Worm (Caenorhabditis elegans) whole organism, young adult: ENCODE results near the gene ergi-2.

Experiments used
- B0261.1 ChIP-seq: sonication (generic microtip); optimal IDR thresholded peaks from 2 replicates; lab custom pipeline; 2016; ENCODE audit warnings: mild to moderate bottlenecking, missing genetic modification characterization, moderate library complexity, missing compliant biosample characterization
- F22D6.2 ChIP-seq: sonication (generic microtip); optimal IDR thresholded peaks from 2 replicates; lab custom pipeline; 2016; ENCODE audit warnings: mild to moderate bottlenecking, missing genetic modification characterization, missing compliant biosample characterization
- F37B4.10 ChIP-seq: fragments of 200-800 bp; sonication (Bioruptor generic); IDR thresholded peaks from 2 replicates; pipeline ENCODE4 v1.3.6; 2022; ENCODE audit warnings: missing genetic modification characterization, missing compliant biosample characterization
- F39B2.1 ChIP-seq: fragments of 200-800 bp; sonication (Bioruptor generic); IDR thresholded peaks from 2 replicates; pipeline ENCODE4 v1.3.6; 2022; ENCODE audit warnings: missing genetic modification reagents, missing genetic modification characterization, missing compliant biosample characterization
- F49E8.2 ChIP-seq: sonication (generic microtip); optimal IDR thresholded peaks from 3 replicates; lab custom pipeline; 2017; ENCODE audit warnings: missing genetic modification characterization, mild to moderate bottlenecking, missing compliant biosample characterization, antibody characterized with exemption, moderate library complexity; ENCODE audit not compliant: insufficient read depth
- Y53F4B.3 ChIP-seq: fragments of 200-800 bp; sonication (Bioruptor generic); IDR thresholded peaks from 2 replicates; pipeline ENCODE4 v1.3.6; 2022; ENCODE audit warnings: missing genetic modification reagents, missing genetic modification characterization, missing compliant biosample characterization
- akir-1 ChIP-seq: fragments of 200-800 bp; sonication (Bioruptor generic); optimal IDR thresholded peaks from 2 replicates; lab custom pipeline; 2018; ENCODE audit warnings: mild to moderate bottlenecking, missing genetic modification characterization, moderate library complexity, missing compliant biosample characterization
- ama-1 ChIP-seq, 3 experiments: fragments of 150-350 bp in 1 of 3; sonication (generic microtip) in 2 of 3; optimal IDR thresholded peaks; 2 replicates each; lab custom pipeline; 2014 to 2018; ENCODE audit warnings: missing biosample characterization in 2 of 3, missing genetic modification characterization in 2 of 3, missing genetic modification reagents in 2 of 3
- atf-7 ChIP-seq: sonication (generic microtip); optimal IDR thresholded peaks from 2 replicates; lab custom pipeline; 2017; ENCODE audit warnings: mild to moderate bottlenecking, missing genetic modification characterization, missing compliant biosample characterization
- attf-3 ChIP-seq: fragments of 200-800 bp; sonication (Bioruptor generic); conservative IDR thresholded peaks from 2 replicates; pipeline ENCODE4 v1.3.6; 2022; ENCODE audit warnings: missing genetic modification reagents, missing genetic modification characterization, missing compliant biosample characterization
- attf-5 ChIP-seq: fragments of 200-800 bp; sonication (Bioruptor generic); optimal IDR thresholded peaks from 2 replicates; lab custom pipeline; 2018; ENCODE audit warnings: mild to moderate bottlenecking, missing genetic modification characterization, missing compliant biosample characterization
- bed-2 ChIP-seq: fragments of 200-800 bp; sonication (Bioruptor generic); IDR thresholded peaks from 2 replicates; pipeline ENCODE4 v1.3.6; 2022; ENCODE audit warnings: missing genetic modification reagents, missing genetic modification characterization, missing compliant biosample characterization
- ceh-27 ChIP-seq: fragments of 200-800 bp; sonication (Bioruptor generic); optimal IDR thresholded peaks from 2 replicates; lab custom pipeline; 2018; ENCODE audit warnings: mild to moderate bottlenecking, missing genetic modification characterization, moderate library complexity, missing compliant biosample characterization
- ceh-79 ChIP-seq: sonication (generic microtip); optimal IDR thresholded peaks from 2 replicates; lab custom pipeline; 2017; ENCODE audit warnings: mild to moderate bottlenecking, missing genetic modification characterization, missing compliant biosample characterization
- dox-1 ChIP-seq: fragments of 200-800 bp; sonication (Bioruptor generic); IDR thresholded peaks from 2 replicates; pipeline ENCODE4 v1.3.6; 2022; ENCODE audit warnings: missing genetic modification reagents, missing genetic modification characterization, missing compliant biosample characterization
- dpff-1 ChIP-seq: sonication (generic microtip); optimal IDR thresholded peaks from 2 replicates; lab custom pipeline; 2017; ENCODE audit warnings: mild to moderate bottlenecking, missing genetic modification characterization, missing compliant biosample characterization
- ets-4 ChIP-seq: fragments of 200-800 bp; sonication (Bioruptor generic); optimal IDR thresholded peaks from 2 replicates; lab custom pipeline; 2018; ENCODE audit warnings: mild to moderate bottlenecking, missing genetic modification characterization, missing compliant biosample characterization
- him-1 ChIP-seq: sonication (generic microtip); optimal IDR thresholded peaks from 2 replicates; lab custom pipeline; 2016; ENCODE audit warnings: missing genotype, missing genetic modification reagents, missing genetic modification characterization, missing compliant biosample characterization
- hlh-12 ChIP-seq: sonication (generic microtip); optimal IDR thresholded peaks from 2 replicates; lab custom pipeline; 2016; ENCODE audit warnings: missing genetic modification characterization, missing compliant biosample characterization
- hmg-20 ChIP-seq: fragments of 200-800 bp; sonication (Bioruptor generic); IDR thresholded peaks from 2 replicates; pipeline ENCODE4 v1.3.6; 2022; ENCODE audit warnings: missing genetic modification reagents, missing genetic modification characterization, missing compliant biosample characterization
- hsf-1 ChIP-seq: fragments of 200-800 bp; sonication (Bioruptor generic); IDR thresholded peaks from 2 replicates; pipeline ENCODE4 v1.3.6; 2022; ENCODE audit warnings: missing genetic modification reagents, missing genetic modification characterization, missing compliant biosample characterization
- lin-26 ChIP-seq: fragments of 200-800 bp; sonication (Bioruptor generic); IDR thresholded peaks from 2 replicates; pipeline ENCODE4 v1.3.6; 2022; ENCODE audit warnings: missing genetic modification reagents, missing genetic modification characterization, missing compliant biosample characterization
- lin-40 ChIP-seq: sonication (generic microtip); optimal IDR thresholded peaks from 2 replicates; lab custom pipeline; 2016; ENCODE audit warnings: missing genetic modification characterization, mild to moderate bottlenecking, missing compliant biosample characterization, missing genotype, missing genetic modification reagents
- lsy-27 ChIP-seq: sonication (generic microtip); optimal IDR thresholded peaks from 2 replicates; lab custom pipeline; 2017; ENCODE audit warnings: missing genetic modification characterization, mild to moderate bottlenecking, missing compliant biosample characterization, antibody characterized with exemption, missing genotype, borderline replicate concordance; ENCODE audit not compliant: insufficient read depth
- madf-3 ChIP-seq: fragments of 200-800 bp; sonication (Bioruptor generic); IDR thresholded peaks from 2 replicates; pipeline ENCODE4 v1.3.6; 2022; ENCODE audit warnings: missing genetic modification reagents, missing genetic modification characterization, missing compliant biosample characterization
- madf-6 ChIP-seq: fragments of 200-800 bp; sonication (Bioruptor generic); IDR thresholded peaks from 2 replicates; pipeline ENCODE4 v1.3.6; 2022; ENCODE audit warnings: missing genetic modification reagents, missing genetic modification characterization, missing compliant biosample characterization
- madf-8 ChIP-seq: fragments of 200-800 bp; sonication (Bioruptor generic); conservative IDR thresholded peaks from 2 replicates; pipeline ENCODE4 v1.3.6; 2022; ENCODE audit warnings: missing genetic modification reagents, missing genetic modification characterization, missing compliant biosample characterization
- nhr-179 ChIP-seq: sonication (generic microtip); optimal IDR thresholded peaks from 2 replicates; lab custom pipeline; 2016; ENCODE audit warnings: mild to moderate bottlenecking, missing genetic modification characterization, missing compliant biosample characterization
- nhr-90 ChIP-seq: sonication (generic microtip); optimal IDR thresholded peaks from 2 replicates; lab custom pipeline; 2016; ENCODE audit warnings: missing genotype, mild to moderate bottlenecking, missing genetic modification characterization, missing compliant biosample characterization
- repo-1 ChIP-seq: sonication (generic microtip); optimal IDR thresholded peaks from 2 replicates; lab custom pipeline; 2017; ENCODE audit warnings: mild to moderate bottlenecking, missing genetic modification characterization, missing compliant biosample characterization
- rpc-1 ChIP-seq, 2 experiments: fragments of 150-350 bp in 1 of 2; sonication (generic microtip) in 1 of 2; optimal IDR thresholded peaks; 2 replicates each; lab custom pipeline; 2014 to 2018; ENCODE audit warnings: missing biosample characterization in 1 of 2, missing genetic modification characterization in 1 of 2, missing genetic modification reagents in 1 of 2, missing genotype in 1 of 2
- sdz-38 ChIP-seq: sonication (generic microtip); optimal IDR thresholded peaks from 2 replicates; lab custom pipeline; 2016; ENCODE audit warnings: missing genotype, missing genetic modification characterization, missing compliant biosample characterization
- snpc-3.4 ChIP-seq: sonication (generic microtip); optimal IDR thresholded peaks from 2 replicates; lab custom pipeline; 2017; ENCODE audit warnings: missing genetic modification characterization, mild to moderate bottlenecking, missing compliant biosample characterization, antibody characterized with exemption, moderate library complexity, missing genotype, missing genetic modification reagents
- snpc-4 ChIP-seq, 5 experiments: fragments of 150-350 bp in 1 of 5; sonication (generic microtip) in 4 of 5; optimal IDR thresholded peaks; 2 replicates each; lab custom pipeline; 2014 to 2018; ENCODE audit warnings: missing genetic modification characterization in 5 of 5, missing biosample characterization in 3 of 5, antibody characterized with exemption in 2 of 5, mild to moderate bottlenecking in 2 of 5, missing compliant biosample characterization in 2 of 5, missing genotype in 2 of 5, moderate library complexity in 2 of 5, missing genetic modification reagents in 1 of 5
- somi-1 ChIP-seq: fragments of 200-800 bp; sonication (Bioruptor generic); optimal IDR thresholded peaks from 2 replicates; lab custom pipeline; 2018; ENCODE audit warnings: mild to moderate bottlenecking, missing genetic modification characterization, missing compliant biosample characterization
- sptf-2 ChIP-seq: fragments of 200-800 bp; sonication (Bioruptor generic); optimal IDR thresholded peaks from 2 replicates; lab custom pipeline; 2018; ENCODE audit warnings: mild to moderate bottlenecking, missing genetic modification characterization, missing compliant biosample characterization
- tbp1 ChIP-seq: fragments of 200-800 bp; sonication (Bioruptor generic); optimal IDR thresholded peaks from 2 replicates; lab custom pipeline; 2018; ENCODE audit warnings: mild to moderate bottlenecking, missing genetic modification characterization, missing compliant biosample characterization
- unc-62 ChIP-seq: fragments of 150-350 bp; optimal IDR thresholded peaks from 2 replicates; lab custom pipeline; 2014; ENCODE audit warnings: missing biosample characterization, missing genetic modification reagents, missing genetic modification characterization
- ztf-28 ChIP-seq: fragments of 200-800 bp; sonication (Bioruptor generic); IDR thresholded peaks from 2 replicates; pipeline ENCODE4 v1.3.6; 2022; ENCODE audit warnings: missing genetic modification reagents, missing genetic modification characterization, missing compliant biosample characterization
- ztf-3 ChIP-seq: fragments of 200-800 bp; sonication (Bioruptor generic); optimal IDR thresholded peaks from 2 replicates; lab custom pipeline; 2018; ENCODE audit warnings: mild to moderate bottlenecking, missing genetic modification characterization, missing compliant biosample characterization

The ergi-2 gene

ce11 chrX:14975467-14976167, 31.5 kb downstream of the ergi-2 start, which contains the start of gene F20D1.3 (continued):
- TF ChIP-seq B0261.1 (tag; lab: Kevin White, UChicago) (no peak), attf-5 (GFP tag; lab: Kevin White, UChicago) (peak; percentile 68), F22D6.2 (tag; lab: Kevin White, UChicago) (no peak), dpff-1 (tag; lab: Kevin White, UChicago) (no peak), ceh-27 (GFP tag; lab: Kevin White, UChicago) (no peak), attf-3 (GFP tag; lab: Robert Waterston, UW) (0 out of 2 replicates have a peak, but pooled peaks have one; percentile 19), hmg-20 (no peak), ceh-79 (no peak), atf-7 (peak; percentile 90), madf-3 (no peak), hsf-1 (GFP tag; lab: Robert Waterston, UW) (0 out of 2 replicates have a peak, but pooled peaks have one; percentile 40), rpc-1 (optimal IDR thresholded peaks at IDR 0.05; lab: Kevin White, UChicago) (no peak), rpc-1 (tag; optimal IDR thresholded peaks at IDR 0.05; lab: Kevin White, UChicago) (no peak), nhr-179 (no peak), hlh-12 (no peak), F49E8.2 (tag; lab: Kevin White, UChicago) (no peak), snpc-3.4 (tag; lab: Kevin White, UChicago) (no peak), lsy-27 (tag; lab: Kevin White, UChicago) (no peak), somi-1 (GFP tag; lab: Kevin White, UChicago) (peak; percentile 66), lin-40 (tag; lab: Kevin White, UChicago) (peak; percentile 52), madf-8 (GFP tag; lab: Robert Waterston, UW) (no peak), ama-1 (optimal IDR thresholded peaks at IDR 0.05; lab: Kevin White, UChicago) (no peak), ama-1 (GFP tag; optimal IDR thresholded peaks at IDR 0.05; lab: Kevin White, UChicago) (no peak), tbp1 (GFP tag; lab: Kevin White, UChicago) (no peak), sptf-2 (GFP tag; lab: Kevin White, UChicago) (no peak), F37B4.10 (GFP tag; lab: Robert Waterston, UW) (no peak), madf-6 (GFP tag; lab: Robert Waterston, UW) (no peak), akir-1 (no peak), him-1 (tag; lab: Kevin White, UChicago) (no peak), unc-62 (GFP tag; lab: Kevin White, UChicago) (no peak), nhr-90 (tag; lab: Kevin White, UChicago) (no peak)

ce11 chrX:14973085-14973484, 34.0 kb downstream of the ergi-2 start:
- TF ChIP-seq F37B4.10 (GFP tag; lab: Robert Waterston, UW) (no peak), ets-4 (no peak), sdz-38 (tag; lab: Kevin White, UChicago) (no peak), dox-1 (GFP tag; lab: Robert Waterston, UW) (no peak), F39B2.1 (GFP tag; lab: Robert Waterston, UW) (no peak), Y53F4B.3 (GFP tag; lab: Robert Waterston, UW) (no peak), ztf-28 (no peak), snpc-3.4 (tag; lab: Kevin White, UChicago) (no peak), ztf-3 (GFP tag; lab: Kevin White, UChicago) (no peak), lin-26 (no peak), bed-2 (GFP tag; lab: Robert Waterston, UW) (no peak), snpc-4 (GFP tag; optimal IDR thresholded peaks at IDR 0.05; lab: Kevin White, UChicago) (no peak), snpc-4 (tag; optimal IDR thresholded peaks at IDR 0.05; lab: Kevin White, UChicago) (no peak), repo-1 (tag; lab: Kevin White, UChicago) (no peak)
- TF ChIP-seq, all 124 proteins: peak for 0
